Worm (Caenorhabditis elegans) whole organism, young adult: ENCODE data around the gene srh-229.

Source experiments
- B0019.2 ChIP-seq: fragments of 200-800 bp; sonication (Bioruptor generic); conservative IDR thresholded peaks from 2 replicates; pipeline ENCODE4 v1.3.6; 2022; ENCODE audit warnings: missing genetic modification reagents, missing genetic modification characterization, missing compliant biosample characterization
- B0261.1 ChIP-seq: sonication (generic microtip); optimal IDR thresholded peaks from 2 replicates; lab custom pipeline; 2016; ENCODE audit warnings: mild to moderate bottlenecking, missing genetic modification characterization, moderate library complexity, missing compliant biosample characterization
- F10E7.11 ChIP-seq: sonication (generic microtip); optimal IDR thresholded peaks from 2 replicates; lab custom pipeline; 2017; ENCODE audit warnings: mild to moderate bottlenecking, missing genetic modification characterization, moderate library complexity, missing compliant biosample characterization
- F23B12.7 ChIP-seq: sonication (generic microtip); optimal IDR thresholded peaks from 2 replicates; lab custom pipeline; 2017; ENCODE audit warnings: missing genetic modification characterization, mild to moderate bottlenecking, missing compliant biosample characterization, antibody characterized with exemption, moderate library complexity; ENCODE audit not compliant: insufficient read depth
- F33H1.4 ChIP-seq: fragments of 200-800 bp; sonication (Bioruptor generic); IDR thresholded peaks from 2 replicates; pipeline ENCODE4 v1.3.6; 2022; ENCODE audit warnings: missing genetic modification reagents, missing genetic modification characterization, missing compliant biosample characterization
- F37B4.10 ChIP-seq: fragments of 200-800 bp; sonication (Bioruptor generic); IDR thresholded peaks from 2 replicates; pipeline ENCODE4 v1.3.6; 2022; ENCODE audit warnings: missing genetic modification characterization, missing compliant biosample characterization
- F57C9.4 ChIP-seq: sonication (generic microtip); optimal IDR thresholded peaks from 2 replicates; lab custom pipeline; 2017; ENCODE audit warnings: mild to moderate bottlenecking, missing genetic modification characterization, missing compliant biosample characterization
- K11D2.4 ChIP-seq: fragments of 200-800 bp; sonication (Bioruptor generic); IDR thresholded peaks from 2 replicates; pipeline ENCODE4 v1.3.6; 2022; ENCODE audit warnings: missing genetic modification reagents, missing genetic modification characterization, missing compliant biosample characterization
- Y53F4B.3 ChIP-seq: fragments of 200-800 bp; sonication (Bioruptor generic); IDR thresholded peaks from 2 replicates; pipeline ENCODE4 v1.3.6; 2022; ENCODE audit warnings: missing genetic modification reagents, missing genetic modification characterization, missing compliant biosample characterization
- Y53G8AR.9 ChIP-seq: fragments of 200-800 bp; sonication (Bioruptor generic); conservative IDR thresholded peaks from 2 replicates; pipeline ENCODE4 v1.3.6; 2022; ENCODE audit warnings: missing genetic modification reagents, missing genetic modification characterization, missing compliant biosample characterization
- Y67H2A.10 ChIP-seq: fragments of 200-800 bp; sonication (Bioruptor generic); conservative IDR thresholded peaks from 2 replicates; pipeline ENCODE4 v1.3.6; 2022; ENCODE audit warnings: missing genetic modification reagents, missing genetic modification characterization, missing compliant biosample characterization
- ZK185.1 ChIP-seq: sonication (generic microtip); optimal IDR thresholded peaks from 2 replicates; lab custom pipeline; 2016; ENCODE audit warnings: mild to moderate bottlenecking, missing genetic modification characterization, missing compliant biosample characterization; ENCODE audit not compliant: poor library complexity, severe bottlenecking
- bed-1 ChIP-seq: fragments of 200-800 bp; sonication (Bioruptor generic); IDR thresholded peaks from 2 replicates; pipeline ENCODE4 v1.3.6; 2022; ENCODE audit warnings: missing genetic modification reagents, missing genetic modification characterization, missing compliant biosample characterization
- ceh-100 ChIP-seq: fragments of 200-800 bp; sonication (Bioruptor generic); IDR thresholded peaks from 2 replicates; pipeline ENCODE4 v1.3.6; 2022; ENCODE audit warnings: missing genetic modification reagents, missing genetic modification characterization, missing compliant biosample characterization
- chd-7 ChIP-seq: sonication (generic microtip); optimal IDR thresholded peaks from 2 replicates; lab custom pipeline; 2016; ENCODE audit warnings: mild to moderate bottlenecking, missing genetic modification characterization, moderate library complexity, missing compliant biosample characterization
- die-1 ChIP-seq: sonication (generic microtip); optimal IDR thresholded peaks from 2 replicates; lab custom pipeline; 2016; ENCODE audit warnings: missing genotype, mild to moderate bottlenecking, missing genetic modification characterization, missing compliant biosample characterization
- efl-1 ChIP-seq: fragments of 150-350 bp; optimal IDR thresholded peaks from 2 replicates; lab custom pipeline; 2014; ENCODE audit warnings: missing biosample characterization, missing genetic modification reagents, missing genetic modification characterization
- ets-4 ChIP-seq: fragments of 200-800 bp; sonication (Bioruptor generic); optimal IDR thresholded peaks from 2 replicates; lab custom pipeline; 2018; ENCODE audit warnings: mild to moderate bottlenecking, missing genetic modification characterization, missing compliant biosample characterization
- gei-17 ChIP-seq: fragments of 200-800 bp; sonication (Bioruptor generic); optimal IDR thresholded peaks from 2 replicates; lab custom pipeline; 2018; ENCODE audit warnings: mild to moderate bottlenecking, missing genetic modification characterization, missing compliant biosample characterization
- him-1 ChIP-seq: sonication (generic microtip); optimal IDR thresholded peaks from 2 replicates; lab custom pipeline; 2016; ENCODE audit warnings: missing genotype, missing genetic modification reagents, missing genetic modification characterization, missing compliant biosample characterization
- let-526 ChIP-seq: fragments of 200-800 bp; sonication (Bioruptor generic); IDR thresholded peaks from 2 replicates; pipeline ENCODE4 v1.3.6; 2022; ENCODE audit warnings: missing genetic modification reagents, missing genetic modification characterization, missing compliant biosample characterization
- let-607 ChIP-seq, 2 experiments: fragments of 200-800 bp in 1 of 2; sonication (Bioruptor generic) in 1 of 2; sonication (generic microtip) in 1 of 2; optimal IDR thresholded peaks; 2 replicates each; lab custom pipeline; 2016 to 2018; ENCODE audit warnings: mild to moderate bottlenecking in 2 of 2, missing compliant biosample characterization in 2 of 2, missing genetic modification characterization in 2 of 2, moderate library complexity in 2 of 2, missing genotype in 1 of 2
- lin-26 ChIP-seq: fragments of 200-800 bp; sonication (Bioruptor generic); IDR thresholded peaks from 2 replicates; pipeline ENCODE4 v1.3.6; 2022; ENCODE audit warnings: missing genetic modification reagents, missing genetic modification characterization, missing compliant biosample characterization
- lsl-1 ChIP-seq: fragments of 200-800 bp; sonication (Bioruptor generic); optimal IDR thresholded peaks from 2 replicates; lab custom pipeline; 2018; ENCODE audit warnings: mild to moderate bottlenecking, missing genetic modification characterization, moderate library complexity, missing compliant biosample characterization
- madf-10 ChIP-seq: sonication (generic microtip); optimal IDR thresholded peaks from 2 replicates; lab custom pipeline; 2016; ENCODE audit warnings: mild to moderate bottlenecking, missing genetic modification characterization, missing compliant biosample characterization
- madf-6 ChIP-seq: fragments of 200-800 bp; sonication (Bioruptor generic); IDR thresholded peaks from 2 replicates; pipeline ENCODE4 v1.3.6; 2022; ENCODE audit warnings: missing genetic modification reagents, missing genetic modification characterization, missing compliant biosample characterization
- mel-28 ChIP-seq: sonication (generic microtip); optimal IDR thresholded peaks from 2 replicates; lab custom pipeline; 2016; ENCODE audit warnings: borderline replicate concordance, mild to moderate bottlenecking, missing genetic modification characterization, missing compliant biosample characterization
- nfya-1 ChIP-seq: sonication (generic microtip); optimal IDR thresholded peaks from 2 replicates; lab custom pipeline; 2017; ENCODE audit warnings: antibody characterized with exemption, missing compliant biosample characterization, missing genetic modification characterization, borderline replicate concordance; ENCODE audit not compliant: insufficient read depth
- nhr-179 ChIP-seq: sonication (generic microtip); optimal IDR thresholded peaks from 2 replicates; lab custom pipeline; 2016; ENCODE audit warnings: mild to moderate bottlenecking, missing genetic modification characterization, missing compliant biosample characterization
- nhr-80 ChIP-seq: sonication (generic microtip); optimal IDR thresholded peaks from 2 replicates; lab custom pipeline; 2016; ENCODE audit warnings: missing genetic modification characterization, missing compliant biosample characterization
- nhr-90 ChIP-seq: sonication (generic microtip); optimal IDR thresholded peaks from 2 replicates; lab custom pipeline; 2016; ENCODE audit warnings: missing genotype, mild to moderate bottlenecking, missing genetic modification characterization, missing compliant biosample characterization
- rec-8 ChIP-seq, 2 experiments: sonication (generic microtip); optimal IDR thresholded peaks; 2 replicates each; lab custom pipeline; 2016; ENCODE audit warnings: mild to moderate bottlenecking in 2 of 2, missing genetic modification characterization in 2 of 2, missing genetic modification reagents in 2 of 2, missing genotype in 2 of 2, missing biosample characterization in 1 of 2, missing compliant biosample characterization in 1 of 2, moderate library complexity in 1 of 2
- rpc-1 ChIP-seq, 2 experiments: fragments of 150-350 bp in 1 of 2; sonication (generic microtip) in 1 of 2; optimal IDR thresholded peaks; 2 replicates each; lab custom pipeline; 2014 to 2018; ENCODE audit warnings: missing biosample characterization in 1 of 2, missing genetic modification characterization in 1 of 2, missing genetic modification reagents in 1 of 2, missing genotype in 1 of 2
- sdz-38 ChIP-seq: sonication (generic microtip); optimal IDR thresholded peaks from 2 replicates; lab custom pipeline; 2016; ENCODE audit warnings: missing genotype, missing genetic modification characterization, missing compliant biosample characterization
- snpc-1.3 ChIP-seq: sonication (generic microtip); optimal IDR thresholded peaks from 2 replicates; lab custom pipeline; 2017; ENCODE audit warnings: missing genetic modification characterization, mild to moderate bottlenecking, missing compliant biosample characterization, antibody characterized with exemption, moderate library complexity, missing genotype, missing genetic modification reagents; ENCODE audit not compliant: insufficient read depth
- somi-1 ChIP-seq: fragments of 200-800 bp; sonication (Bioruptor generic); optimal IDR thresholded peaks from 2 replicates; lab custom pipeline; 2018; ENCODE audit warnings: mild to moderate bottlenecking, missing genetic modification characterization, missing compliant biosample characterization
- zfh-2 ChIP-seq: fragments of 200-800 bp; sonication (Bioruptor generic); conservative IDR thresholded peaks from 2 replicates; pipeline ENCODE4 v1.3.6; 2022; ENCODE audit warnings: missing genetic modification reagents, missing genetic modification characterization, missing compliant biosample characterization
- zim-3 ChIP-seq: sonication (generic microtip); optimal IDR thresholded peaks from 2 replicates; lab custom pipeline; 2017; ENCODE audit warnings: mild to moderate bottlenecking, missing genetic modification characterization, moderate library complexity, missing compliant biosample characterization
- ztf-18 ChIP-seq: sonication (generic microtip); optimal IDR thresholded peaks from 2 replicates; lab custom pipeline; 2016; ENCODE audit warnings: missing genotype, mild to moderate bottlenecking, missing genetic modification characterization, missing compliant biosample characterization
- ztf-28 ChIP-seq: fragments of 200-800 bp; sonication (Bioruptor generic); IDR thresholded peaks from 2 replicates; pipeline ENCODE4 v1.3.6; 2022; ENCODE audit warnings: missing genetic modification reagents, missing genetic modification characterization, missing compliant biosample characterization
- ztf-3 ChIP-seq: fragments of 200-800 bp; sonication (Bioruptor generic); optimal IDR thresholded peaks from 2 replicates; lab custom pipeline; 2018; ENCODE audit warnings: mild to moderate bottlenecking, missing genetic modification characterization, missing compliant biosample characterization

Gene srh-229

ce11 chrV:7523392-7523791 is 19.2 kb upstream of the srh-229 start, which contains the start of gene C54F6.6:
C54F6.6 (plus strand) TSS chrV:7523692.
- TF ChIP-seq bed-1 (GFP tag; lab: Robert Waterston, UW) (no peak), madf-6 (GFP tag; lab: Robert Waterston, UW) (no peak), lsl-1 (GFP tag; lab: Kevin White, UChicago) (no peak), ZK185.1 (tag; lab: Kevin White, UChicago) (no peak), gei-17 (GFP tag; lab: Kevin White, UChicago) (no peak), ztf-18 (tag; lab: Kevin White, UChicago) (no peak), F23B12.7 (tag; lab: Kevin White, UChicago) (no peak)

DNA sequence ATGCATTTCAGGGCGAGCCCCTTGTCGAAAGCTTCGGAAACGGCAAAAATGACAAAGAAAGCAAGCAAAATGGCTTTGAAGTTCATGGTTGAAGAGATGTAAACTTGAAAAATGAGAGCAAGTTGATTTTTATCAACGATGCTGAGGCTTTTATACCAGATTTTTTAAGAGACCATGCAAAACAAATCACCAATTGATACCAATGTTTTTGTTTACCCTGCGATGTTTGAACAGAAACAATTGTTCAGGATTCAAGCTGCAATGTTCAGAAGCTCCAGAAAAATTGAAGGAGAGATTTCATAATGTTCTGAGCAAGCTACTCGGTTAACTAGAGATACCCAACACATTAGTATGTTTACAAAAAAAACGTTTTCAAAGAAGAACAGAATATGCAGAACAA is 18.1 kb upstream of the srh-229 start, which contains the start of gene C54F6.15:
Gene C54F6.15, minus strand, starts transcription at position 101 of the 400 bp plus-strand sequence.
- TF ChIP-seq mel-28 = no peak
- 0 out of 2 replicates have a peak, but pooled peaks have one; percentile 46 for TF ChIP-seq F37B4.10 (GFP tag; lab: Robert Waterston, UW)

- peak; percentile 73 for TF ChIP-seq nhr-80 (tag; lab: Kevin White, UChicago)
- no peak for TF ChIP-seq zfh-2
These were observed 17.1 kb upstream of the srh-229 start for ce11 chrV:7521304-7521703.

DNA sequence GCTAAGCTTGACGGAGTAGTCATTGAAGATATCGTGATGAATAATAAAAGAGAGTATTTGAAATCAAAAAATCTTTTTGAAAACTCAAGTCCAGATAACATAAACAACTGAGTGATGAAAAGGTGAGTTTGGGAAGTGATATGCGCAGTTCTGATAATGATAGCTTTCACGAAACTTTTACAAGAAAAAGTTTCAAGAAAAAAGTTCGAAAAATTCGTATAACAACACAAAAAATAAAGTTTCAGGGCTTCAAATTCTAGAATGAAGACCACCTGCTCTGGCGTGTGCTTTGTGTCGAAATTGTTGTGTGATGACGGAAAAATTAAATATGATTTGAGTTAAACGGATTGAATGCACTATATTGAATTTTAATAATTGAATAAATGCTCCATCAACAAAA is 15.9 kb upstream of the srh-229 start, which contains the start of gene srb-19:
Gene srb-19, minus strand, starts transcription at position 101 of the 400 bp plus-strand sequence.
- no peak for TF ChIP-seq B0261.1 (tag; lab: Kevin White, UChicago)
- TF ChIP-seq Y53F4B.3 (GFP tag; lab: Robert Waterston, UW) = no peak
- no peak for TF ChIP-seq him-1 (tag; lab: Kevin White, UChicago)
- no peak for TF ChIP-seq lin-26 (GFP tag; lab: Robert Waterston, UW)
- TF ChIP-seq efl-1 (GFP tag; lab: Kevin White, UChicago) = no peak
- TF ChIP-seq Y67H2A.10 = no peak
- no peak for TF ChIP-seq nhr-179 (tag; lab: Kevin White, UChicago)
- no peak for TF ChIP-seq Y53G8AR.9 (GFP tag; lab: Robert Waterston, UW)
- no peak for TF ChIP-seq nfya-1 (tag; lab: Kevin White, UChicago)
- TF ChIP-seq madf-10 (tag; lab: Kevin White, UChicago) = no peak
- TF ChIP-seq let-526 = no peak
- TF ChIP-seq snpc-1.3 (tag; lab: Kevin White, UChicago) = no peak
- TF ChIP-seq lsl-1 (GFP tag; lab: Kevin White, UChicago) = no peak
- TF ChIP-seq, all 124 proteins: peak for 0

ce11 chrV:7514939-7515338 is 10.8 kb upstream of the srh-229 start, which contains the start of gene srb-18:
srb-18 (plus strand) TSS chrV:7515239.
- TF ChIP-seq F57C9.4 (tag; lab: Kevin White, UChicago) (no peak), sdz-38 (no peak), F10E7.11 (no peak), let-607 (tag; optimal IDR thresholded peaks at IDR 0.05; lab: Kevin White, UChicago) (no peak), zim-3 (tag; lab: Kevin White, UChicago) (no peak), ets-4 (GFP tag; lab: Kevin White, UChicago) (no peak), rpc-1 (optimal IDR thresholded peaks at IDR 0.05; lab: Kevin White, UChicago) (no peak), rpc-1 (tag; optimal IDR thresholded peaks at IDR 0.05; lab: Kevin White, UChicago) (no peak), rec-8 (tag; optimal IDR thresholded peaks at IDR 0.05; lab: Kevin White, UChicago) (no peak), somi-1 (GFP tag; lab: Kevin White, UChicago) (no peak), chd-7 (tag; lab: Kevin White, UChicago) (no peak), nhr-179 (tag; lab: Kevin White, UChicago) (no peak), die-1 (no peak), nhr-90 (tag; lab: Kevin White, UChicago) (no peak), K11D2.4 (no peak), ztf-28 (GFP tag; lab: Robert Waterston, UW) (no peak), ztf-3 (no peak), ceh-100 (no peak), F33H1.4 (GFP tag; lab: Robert Waterston, UW) (no peak), B0019.2 (GFP tag; lab: Robert Waterston, UW) (no peak)
